Fruit fly (Drosophila melanogaster) whole organism, embryonic: ENCODE data around the gene Tre1.

Source experiments
- Atf-2 ChIP-seq: fragments of 200-800 bp; sonication (Bioruptor generic); optimal IDR thresholded peaks from 2 replicates; lab custom pipeline; 2016; ENCODE audit warnings: missing biosample characterization, missing genetic modification characterization
- Awh ChIP-seq: fragments of 200-800 bp; sonication (Bioruptor generic); IDR thresholded peaks from 2 replicates; pipeline ENCODE4, ENCODE4 v1.3.6; 2022; ENCODE audit warnings: missing biosample characterization, missing genetic modification characterization
- Blimp-1 ChIP-seq: fragments of 200-800 bp; sonication (Bioruptor generic); optimal IDR thresholded peaks from 3 replicates; lab custom pipeline; 2018; ENCODE audit warnings: missing biosample characterization, missing genetic modification characterization, mild to moderate bottlenecking, moderate library complexity, missing genetic modification reagents
- CG10274 ChIP-seq: fragments of 200-800 bp; sonication (Bioruptor generic); optimal IDR thresholded peaks from 3 replicates; lab custom pipeline; 2017; ENCODE audit warnings: missing biosample characterization, mild to moderate bottlenecking, missing genetic modification characterization
- CG10366 ChIP-seq: fragments of 200-800 bp; sonication (Bioruptor generic); IDR thresholded peaks from 2 replicates; pipeline ENCODE4 v1.3.6; 2022; ENCODE audit warnings: missing biosample characterization, missing genetic modification characterization
- CG10979 ChIP-seq: fragments of 200-800 bp; sonication (Bioruptor generic); optimal IDR thresholded peaks from 2 replicates; lab custom pipeline; 2018; ENCODE audit warnings: missing biosample characterization, mild to moderate bottlenecking, missing genetic modification characterization, moderate library complexity
- CG12219 ChIP-seq: fragments of 200-800 bp; sonication (Bioruptor generic); optimal IDR thresholded peaks from 3 replicates; lab custom pipeline; 2018; ENCODE audit warnings: missing biosample characterization, mild to moderate bottlenecking, missing genetic modification characterization
- CG12236 ChIP-seq: fragments of 200-800 bp; sonication (Bioruptor generic); optimal IDR thresholded peaks from 2 replicates; lab custom pipeline; 2016; ENCODE audit warnings: missing biosample characterization, missing genetic modification characterization
- CG12299 ChIP-seq: fragments of 200-800 bp; sonication (Bioruptor generic); optimal IDR thresholded peaks from 2 replicates; lab custom pipeline; 2018; ENCODE audit warnings: missing biosample characterization, mild to moderate bottlenecking, missing genetic modification characterization
- CG12391 ChIP-seq: fragments of 200-800 bp; sonication (Bioruptor generic); optimal IDR thresholded peaks from 3 replicates; lab custom pipeline; 2018; ENCODE audit warnings: missing biosample characterization, mild to moderate bottlenecking, missing genetic modification characterization, moderate library complexity
- CG13296 ChIP-seq: fragments of 200-800 bp; sonication (Bioruptor generic); optimal IDR thresholded peaks from 3 replicates; lab custom pipeline; 2018; ENCODE audit warnings: missing biosample characterization, mild to moderate bottlenecking, missing genetic modification characterization
- CG13894 ChIP-seq: fragments of 200-800 bp; sonication (Bioruptor generic); optimal IDR thresholded peaks from 3 replicates; lab custom pipeline; 2018; ENCODE audit warnings: missing biosample characterization, mild to moderate bottlenecking, missing genetic modification characterization, moderate library complexity
- CG14014 ChIP-seq: fragments of 200-800 bp; sonication (Bioruptor generic); IDR thresholded peaks from 2 replicates; pipeline ENCODE4 v1.3.6; 2022; ENCODE audit warnings: missing biosample characterization, missing genetic modification characterization
- CG15696 ChIP-seq: fragments of 200-800 bp; sonication (Bioruptor generic); optimal IDR thresholded peaks from 2 replicates; lab custom pipeline; 2019; ENCODE audit warnings: missing biosample characterization, mild to moderate bottlenecking, missing genetic modification characterization, moderate library complexity
- CG17802 ChIP-seq: fragments of 200-800 bp; sonication (Bioruptor generic); optimal IDR thresholded peaks from 2 replicates; lab custom pipeline; 2018; ENCODE audit warnings: missing biosample characterization, mild to moderate bottlenecking, missing genetic modification characterization, moderate library complexity
- CG18011 ChIP-seq: fragments of 200-800 bp; sonication (Bioruptor generic); optimal IDR thresholded peaks from 2 replicates; lab custom pipeline; 2017; ENCODE audit warnings: missing biosample characterization, missing genetic modification characterization, mild to moderate bottlenecking, moderate library complexity, missing genotype
- CG1832 ChIP-seq: fragments of 200-800 bp; sonication (Bioruptor generic); optimal IDR thresholded peaks from 2 replicates; lab custom pipeline; 2017; ENCODE audit warnings: missing biosample characterization, mild to moderate bottlenecking, missing genetic modification characterization, inconsistent platforms
- CG18599 ChIP-seq: fragments of 200-800 bp; sonication (Bioruptor generic); optimal IDR thresholded peaks from 3 replicates; lab custom pipeline; 2017; ENCODE audit warnings: missing biosample characterization, missing genetic modification characterization, mild to moderate bottlenecking, moderate library complexity, missing genetic modification reagents
- CG18619 ChIP-seq: fragments of 200-800 bp; sonication (Bioruptor generic); optimal IDR thresholded peaks from 3 replicates; lab custom pipeline; 2017; ENCODE audit warnings: missing biosample characterization, mild to moderate bottlenecking, missing genetic modification characterization
- CG18764 ChIP-seq: fragments of 200-800 bp; sonication (Bioruptor generic); optimal IDR thresholded peaks from 3 replicates; lab custom pipeline; 2016; ENCODE audit warnings: missing biosample characterization, missing genetic modification characterization
- CG30020 ChIP-seq: fragments of 200-800 bp; optimal IDR thresholded peaks from 2 replicates; lab custom pipeline; 2019; ENCODE audit warnings: missing biosample characterization, mild to moderate bottlenecking, missing genetic modification characterization, moderate library complexity
- CG32767 ChIP-seq: fragments of 200-800 bp; sonication (Bioruptor generic); IDR thresholded peaks from 2 replicates; pipeline ENCODE4 v1.3.6; 2022; ENCODE audit warnings: missing biosample characterization, missing genetic modification characterization
- CG43689 ChIP-seq: fragments of 200-800 bp; sonication (Bioruptor generic); IDR thresholded peaks from 2 replicates; pipeline ENCODE4 v1.3.6; 2022; ENCODE audit warnings: missing biosample characterization, missing genetic modification characterization
- CG6683 ChIP-seq: fragments of 200-800 bp; sonication (Bioruptor generic); optimal IDR thresholded peaks from 2 replicates; lab custom pipeline; 2017; ENCODE audit warnings: missing biosample characterization, mild to moderate bottlenecking, missing genetic modification characterization, missing genetic modification reagents
- CG8281 ChIP-seq: fragments of 200-800 bp; sonication (Bioruptor generic); optimal IDR thresholded peaks from 2 replicates; lab custom pipeline; 2018; ENCODE audit warnings: missing biosample characterization, mild to moderate bottlenecking, missing genetic modification characterization, moderate library complexity
- CG8944 ChIP-seq: fragments of 200-800 bp; sonication (Bioruptor generic); optimal IDR thresholded peaks from 3 replicates; lab custom pipeline; 2016; ENCODE audit warnings: missing biosample characterization, missing genetic modification characterization
- CG9727 ChIP-seq: fragments of 200-800 bp; sonication (Bioruptor generic); optimal IDR thresholded peaks from 3 replicates; lab custom pipeline; 2017; ENCODE audit warnings: missing biosample characterization, mild to moderate bottlenecking, missing genetic modification characterization
- Chrac-16 ChIP-seq: fragments of 200-800 bp; sonication (Bioruptor generic); optimal IDR thresholded peaks from 3 replicates; lab custom pipeline; 2016; ENCODE audit warnings: missing biosample characterization, missing genetic modification characterization
- D ChIP-seq, 2 experiments: fragments of 200-800 bp in 1 of 2; fragments of >200 bp in 1 of 2; sonication (Bioruptor generic) in 1 of 2; optimal IDR thresholded peaks; 2 replicates in 1 of 2; 3 replicates in 1 of 2; lab custom pipeline; 2017; ENCODE audit warnings: mild to moderate bottlenecking in 1 of 2, missing biosample characterization in 1 of 2, missing genetic modification characterization in 1 of 2, missing genetic modification reagents in 1 of 2
- Dad ChIP-seq: fragments of 200-800 bp; sonication (Bioruptor generic); optimal IDR thresholded peaks from 3 replicates; lab custom pipeline; 2016; ENCODE audit warnings: missing biosample characterization, missing genetic modification characterization
- Drgx ChIP-seq: fragments of 200-800 bp; sonication (Bioruptor generic); IDR thresholded peaks from 2 replicates; pipeline ENCODE4 v1.3.6; 2022; ENCODE audit warnings: missing biosample characterization, missing genetic modification characterization
- HHEX ChIP-seq: fragments of 200-800 bp; sonication (Bioruptor generic); optimal IDR thresholded peaks from 3 replicates; lab custom pipeline; 2017; ENCODE audit warnings: missing biosample characterization, mild to moderate bottlenecking, missing genetic modification characterization, missing genetic modification reagents
- HmgZ ChIP-seq: fragments of 200-800 bp; sonication (Bioruptor generic); optimal IDR thresholded peaks from 2 replicates; lab custom pipeline; 2018; ENCODE audit warnings: missing biosample characterization, mild to moderate bottlenecking, missing genetic modification characterization
- Mad ChIP-seq: fragments of 200-800 bp; sonication (Bioruptor generic); optimal IDR thresholded peaks from 2 replicates; lab custom pipeline; 2016; ENCODE audit warnings: missing biosample characterization, missing genetic modification characterization
- Nf-YA ChIP-seq: fragments of 200-800 bp; sonication (Bioruptor generic); IDR thresholded peaks from 2 replicates; pipeline ENCODE4 v1.3.6; 2022; ENCODE audit warnings: missing biosample characterization, missing genetic modification characterization
- PHDP ChIP-seq: fragments of 200-800 bp; sonication (Bioruptor generic); optimal IDR thresholded peaks from 3 replicates; lab custom pipeline; 2018; ENCODE audit warnings: missing biosample characterization, mild to moderate bottlenecking, missing genetic modification characterization, moderate library complexity
- Tbp ChIP-seq: fragments of >200 bp; optimal IDR thresholded peaks from 2 replicates; lab custom pipeline; 2018; ENCODE audit warnings: missing biosample characterization, missing genetic modification characterization
- abd-A ChIP-seq: fragments of 200-800 bp; sonication (Bioruptor generic); optimal IDR thresholded peaks from 3 replicates; lab custom pipeline; 2019; ENCODE audit warnings: missing biosample characterization, mild to moderate bottlenecking, missing genetic modification characterization, moderate library complexity
- aop ChIP-seq: fragments of 200-800 bp; sonication (Bioruptor generic); IDR thresholded peaks from 2 replicates; pipeline ENCODE4 v1.3.6; 2022; ENCODE audit warnings: missing biosample characterization, missing genetic modification characterization
- ci ChIP-seq: fragments of 200-800 bp; sonication (Bioruptor generic); IDR thresholded peaks from 3 replicates; pipeline ENCODE4 v1.3.6; 2022; ENCODE audit warnings: missing biosample characterization, missing genetic modification characterization
- dati ChIP-seq: fragments of 200-800 bp; sonication (Bioruptor generic); IDR thresholded peaks from 2 replicates; pipeline ENCODE4 v1.3.6; 2022; ENCODE audit warnings: missing biosample characterization, missing genetic modification characterization
- insv ChIP-seq, 2 experiments: fragments of 200-800 bp; sonication (Bioruptor generic); optimal IDR thresholded peaks; 3 replicates each; lab custom pipeline; 2016 to 2018; ENCODE audit warnings: missing biosample characterization in 2 of 2, missing genetic modification characterization in 2 of 2
- jigr1 ChIP-seq: fragments of 200-800 bp; sonication (Bioruptor generic); IDR thresholded peaks from 3 replicates; pipeline ENCODE4 v1.3.6; 2022; ENCODE audit warnings: missing biosample characterization, missing genetic modification characterization
- org-1 ChIP-seq: fragments of 200-800 bp; sonication (Bioruptor generic); optimal IDR thresholded peaks from 2 replicates; lab custom pipeline; 2017; ENCODE audit warnings: missing biosample characterization, missing genetic modification characterization
- psq ChIP-seq: fragments of 200-800 bp; sonication (Bioruptor generic); optimal IDR thresholded peaks from 2 replicates; lab custom pipeline; 2017; ENCODE audit warnings: missing biosample characterization, missing genetic modification characterization
- pum ChIP-seq: fragments of 200-800 bp; sonication (Bioruptor generic); optimal IDR thresholded peaks from 2 replicates; lab custom pipeline; 2016; ENCODE audit warnings: missing biosample characterization, missing genetic modification characterization
- schlank ChIP-seq: fragments of 200-800 bp; sonication (Bioruptor generic); optimal IDR thresholded peaks from 2 replicates; lab custom pipeline; 2018; ENCODE audit warnings: missing biosample characterization, mild to moderate bottlenecking, missing genetic modification characterization
- sima ChIP-seq: fragments of 200-800 bp; sonication (Bioruptor generic); optimal IDR thresholded peaks from 2 replicates; lab custom pipeline; 2016; ENCODE audit warnings: missing biosample characterization, missing genetic modification characterization
- tap ChIP-seq: fragments of 200-800 bp; optimal IDR thresholded peaks from 3 replicates; lab custom pipeline; 2019; ENCODE audit warnings: missing biosample characterization, mild to moderate bottlenecking, missing genetic modification characterization, moderate library complexity
- tx ChIP-seq: fragments of 200-800 bp; sonication (Bioruptor generic); optimal IDR thresholded peaks from 2 replicates; lab custom pipeline; 2016; ENCODE audit warnings: missing biosample characterization, missing genetic modification characterization

Tre1 gene

dm6 chrX:5718476-5719012 lies 38.8 kb upstream of the Tre1 start (continued):
- TF ChIP-seq ci (GFP tag; lab: Robert Waterston, UW) (peak; percentile 63; the same call in 1 of the 3 replicates), CG12219 (peak; percentile 32), CG8281 (tag; lab: Kevin White, UChicago) (no peak), sima (no peak), CG12299 (tag; lab: Kevin White, UChicago) (peak; percentile 8), CG18764 (GFP tag; lab: Kevin White, UChicago) (peak; percentile 23), abd-A (tag; lab: Kevin White, UChicago) (no peak), CG30020 (no peak), PHDP (peak; percentile 69), CG1832 (GFP tag; lab: Kevin White, UChicago) (no peak), CG18011 (GFP tag; lab: Kevin White, UChicago) (no peak), CG13296 (GFP tag; lab: Kevin White, UChicago) (peak; percentile 67), jigr1 (GFP tag; lab: Robert Waterston, UW) (no peak), tap (tag; lab: Kevin White, UChicago) (peak; percentile 23), CG43689 (GFP tag; lab: Robert Waterston, UW) (no peak), D (optimal IDR thresholded peaks at IDR 0.05; lab: Kevin White, UChicago) (no peak), D (GFP tag; optimal IDR thresholded peaks at IDR 0.05; lab: Kevin White, UChicago) (no peak), CG8944 (GFP tag; lab: Kevin White, UChicago) (no peak), Tbp (GFP tag; lab: Kevin White, UChicago) (no peak), Chrac-16 (peak; percentile 37), Blimp-1 (peak; percentile 7), Drgx (GFP tag; lab: Robert Waterston, UW) (peak; percentile 50; the same call in 1 of the 2 replicates), CG10366 (peak; percentile 66), aop (GFP tag; lab: Robert Waterston, UW) (no peak), insv (GFP tag; optimal IDR thresholded peaks at IDR 0.05; lab: Kevin White, UChicago) (peak in 1 of 2 experiments; percentile 8), CG32767 (0 out of 2 replicates have a peak, but pooled peaks have one; percentile 17), Mad (GFP tag; lab: Kevin White, UChicago) (no peak), CG10979 (tag; lab: Kevin White, UChicago) (no peak), CG12236 (no peak), psq (GFP tag; lab: Kevin White, UChicago) (no peak), CG9727 (GFP tag; lab: Kevin White, UChicago) (peak; percentile 59), CG10274 (GFP tag; lab: Kevin White, UChicago) (peak; percentile 38), CG6683 (GFP tag; lab: Kevin White, UChicago) (peak; percentile 44), CG13894 (tag; lab: Kevin White, UChicago) (peak; percentile 85), Awh (GFP tag; lab: Robert Waterston, UW) (no peak), dati (GFP tag; lab: Robert Waterston, UW) (no peak), CG15696 (tag; lab: Kevin White, UChicago) (no peak), pum (GFP tag; lab: Kevin White, UChicago) (no peak), CG18599 (GFP tag; lab: Kevin White, UChicago) (peak; percentile 83), CG14014 (GFP tag; lab: Robert Waterston, UW) (peak; percentile 84), Dad (no peak), CG18619 (peak; percentile 44), tx (GFP tag; lab: Kevin White, UChicago) (no peak), org-1 (GFP tag; lab: Kevin White, UChicago) (peak; percentile 2), CG17802 (tag; lab: Kevin White, UChicago) (no peak), CG12391 (tag; lab: Kevin White, UChicago) (peak; percentile 60), HmgZ (tag; lab: Kevin White, UChicago) (peak; percentile 46), Nf-YA (GFP tag; lab: Robert Waterston, UW) (no peak), HHEX (GFP tag; lab: Kevin White, UChicago) (peak; percentile 71), schlank (tag; lab: Kevin White, UChicago) (peak; percentile 30), Atf-2 (GFP tag; lab: Kevin White, UChicago) (no peak)
